Fruit fly (Drosophila melanogaster) Kc167 (cell line): Measurements from ENCODE around the gene GABA-B-R1.

Experiments used
- h ChIP-seq: fragments of >200 bp; optimal IDR thresholded peaks from 3 replicates; lab custom pipeline; 2018; ENCODE audit warnings: missing external identifiers
- psq ChIP-seq: fragments of >200 bp; optimal IDR thresholded peaks from 2 replicates; lab custom pipeline; 2017; ENCODE audit warnings: missing external identifiers

dm6 chr2L:15057225-15058117 is 41.3 kb downstream of the GABA-B-R1 start, which contains the start of gene ck:
- TF ChIP-seq psq (lab: Kevin White, UChicago) (no peak), h (lab: Kevin White, UChicago) (no peak)
